Worm (Caenorhabditis elegans) whole organism, L2 larva: ENCODE measurements around the gene Y44A6C.2.

Experiments
- C34F6.9 ChIP-seq: fragments of 150-350 bp; optimal IDR thresholded peaks from 2 replicates; lab custom pipeline; 2014; ENCODE audit warnings: missing biosample characterization, missing genetic modification characterization
- F13H6.1 ChIP-seq: sonication (generic microtip); optimal IDR thresholded peaks from 2 replicates; lab custom pipeline; 2016; ENCODE audit warnings: missing genetic modification characterization, missing compliant biosample characterization
- R02D3.7 ChIP-seq: fragments of 150-350 bp; optimal IDR thresholded peaks from 2 replicates; lab custom pipeline; 2014; ENCODE audit warnings: missing biosample characterization, missing genetic modification characterization
- alr-1 ChIP-seq: fragments of 150-350 bp; optimal IDR thresholded peaks from 2 replicates; lab custom pipeline; 2014; ENCODE audit warnings: missing biosample characterization, missing genetic modification characterization
- aly-2 ChIP-seq: fragments of 150-350 bp; optimal IDR thresholded peaks from 2 replicates; lab custom pipeline; 2014; ENCODE audit warnings: missing biosample characterization, missing genetic modification characterization
- ama-1 ChIP-seq: fragments of 150-350 bp; optimal IDR thresholded peaks from 2 replicates; lab custom pipeline; 2018; ENCODE audit warnings: inconsistent platforms
- blmp-1 ChIP-seq: sonication (generic microtip); optimal IDR thresholded peaks from 2 replicates; lab custom pipeline; 2017; ENCODE audit warnings: missing genetic modification characterization, mild to moderate bottlenecking, missing compliant biosample characterization, antibody characterized with exemption, moderate library complexity; ENCODE audit not compliant: insufficient read depth
- ceh-82 ChIP-seq: fragments of 150-350 bp; optimal IDR thresholded peaks from 2 replicates; lab custom pipeline; 2014; ENCODE audit warnings: missing biosample characterization, missing genetic modification characterization
- crh-2 ChIP-seq: sonication (generic microtip); optimal IDR thresholded peaks from 2 replicates; lab custom pipeline; 2017; ENCODE audit warnings: missing biosample characterization, missing genetic modification characterization
- dmd-4 ChIP-seq: sonication (generic microtip); optimal IDR thresholded peaks from 2 replicates; lab custom pipeline; 2017; ENCODE audit warnings: missing biosample characterization, missing genetic modification characterization
- egl-27 ChIP-seq: sonication (generic microtip); optimal IDR thresholded peaks from 3 replicates; lab custom pipeline; 2017; ENCODE audit warnings: missing biosample characterization, missing genetic modification reagents, missing genetic modification characterization
- elt-1 ChIP-seq: fragments of 150-350 bp; optimal IDR thresholded peaks from 2 replicates; lab custom pipeline; 2014; ENCODE audit warnings: missing biosample characterization, missing genetic modification characterization
- elt-3 ChIP-seq: sonication (generic microtip); optimal IDR thresholded peaks from 2 replicates; lab custom pipeline; 2017; ENCODE audit warnings: missing biosample characterization, missing genetic modification characterization
- fos-1 ChIP-seq: fragments of 150-350 bp; optimal IDR thresholded peaks from 2 replicates; lab custom pipeline; 2014; ENCODE audit warnings: missing biosample characterization, missing genetic modification characterization
- lin-11 ChIP-seq: fragments of 150-350 bp; sonication (generic microtip); optimal IDR thresholded peaks from 2 replicates; lab custom pipeline; 2014; ENCODE audit warnings: missing biosample characterization, missing genetic modification characterization, inconsistent platforms, mixed read lengths
- lin-39 ChIP-seq: fragments of 150-350 bp; optimal IDR thresholded peaks from 2 replicates; lab custom pipeline; 2014; ENCODE audit warnings: missing biosample characterization, missing genetic modification reagents, missing genetic modification characterization
- lsy-2 ChIP-seq, 2 experiments: fragments of 150-350 bp in 1 of 2; sonication (generic microtip) in 1 of 2; optimal IDR thresholded peaks; 2 replicates each; lab custom pipeline; 2014 to 2017; ENCODE audit warnings: missing biosample characterization in 2 of 2, missing genetic modification characterization in 2 of 2
- mab-5 ChIP-seq: fragments of 150-350 bp; optimal IDR thresholded peaks from 2 replicates; lab custom pipeline; 2014; ENCODE audit warnings: missing biosample characterization, missing genetic modification characterization
- mbf-1 ChIP-seq: sonication (generic microtip); optimal IDR thresholded peaks from 2 replicates; lab custom pipeline; 2017; ENCODE audit warnings: missing biosample characterization, missing genetic modification characterization
- mdl-1 ChIP-seq, 2 experiments: fragments of 150-350 bp in 1 of 2; sonication (generic microtip) in 1 of 2; optimal IDR thresholded peaks; 2 replicates each; lab custom pipeline; 2017; ENCODE audit warnings: missing biosample characterization in 2 of 2, missing genetic modification characterization in 2 of 2
- nhr-12 ChIP-seq: fragments of 150-350 bp; optimal IDR thresholded peaks from 2 replicates; lab custom pipeline; 2014; ENCODE audit warnings: missing biosample characterization, missing genetic modification characterization
- nhr-129 ChIP-seq: fragments of 150-350 bp; optimal IDR thresholded peaks from 2 replicates; lab custom pipeline; 2014; ENCODE audit warnings: missing biosample characterization, missing genetic modification characterization
- nhr-21 ChIP-seq: fragments of 150-350 bp; optimal IDR thresholded peaks from 2 replicates; lab custom pipeline; 2014; ENCODE audit warnings: missing biosample characterization, missing genetic modification characterization
- nhr-23 ChIP-seq: fragments of 150-350 bp; optimal IDR thresholded peaks from 2 replicates; lab custom pipeline; 2014; ENCODE audit warnings: missing biosample characterization, missing genetic modification reagents, missing genetic modification characterization
- nhr-25 ChIP-seq: fragments of 150-350 bp; sonication (generic microtip); optimal IDR thresholded peaks from 3 replicates; lab custom pipeline; 2014; ENCODE audit warnings: missing biosample characterization, missing genetic modification characterization
- nhr-6 ChIP-seq: fragments of 150-350 bp; optimal IDR thresholded peaks from 2 replicates; lab custom pipeline; 2014; ENCODE audit warnings: missing biosample characterization, missing genetic modification characterization
- nhr-77 ChIP-seq: fragments of 150-350 bp; optimal IDR thresholded peaks from 2 replicates; lab custom pipeline; 2014; ENCODE audit warnings: missing biosample characterization, missing genetic modification characterization
- peb-1 ChIP-seq: fragments of 150-350 bp; optimal IDR thresholded peaks from 2 replicates; lab custom pipeline; 2014; ENCODE audit warnings: missing biosample characterization, missing genetic modification characterization
- sma-3 ChIP-seq: sonication (generic microtip); optimal IDR thresholded peaks from 2 replicates; lab custom pipeline; 2016; ENCODE audit warnings: missing genetic modification reagents, missing genetic modification characterization, missing compliant biosample characterization
- sma-9 ChIP-seq, 2 experiments: fragments of 150-350 bp in 1 of 2; sonication (generic microtip) in 1 of 2; optimal IDR thresholded peaks; 2 replicates each; lab custom pipeline; 2014 to 2016; ENCODE audit warnings: missing genetic modification characterization in 2 of 2, mild to moderate bottlenecking in 1 of 2, missing biosample characterization in 1 of 2, missing compliant biosample characterization in 1 of 2, missing genetic modification reagents in 1 of 2, moderate library complexity in 1 of 2
- snpc-4 ChIP-seq: fragments of 150-350 bp; optimal IDR thresholded peaks from 2 replicates; lab custom pipeline; 2014; ENCODE audit warnings: missing biosample characterization, missing genetic modification characterization
- unc-39 ChIP-seq: fragments of 150-350 bp; optimal IDR thresholded peaks from 2 replicates; lab custom pipeline; 2014; ENCODE audit warnings: missing biosample characterization, missing genetic modification characterization
- unc-55 ChIP-seq: fragments of 150-350 bp; sonication (generic microtip); optimal IDR thresholded peaks from 3 replicates; lab custom pipeline; 2014; ENCODE audit warnings: missing biosample characterization, missing genetic modification reagents, missing genetic modification characterization
- unc-62 ChIP-seq: fragments of 150-350 bp; optimal IDR thresholded peaks from 2 replicates; lab custom pipeline; 2014; ENCODE audit warnings: missing biosample characterization, missing genetic modification reagents, missing genetic modification characterization
- ztf-1 ChIP-seq: fragments of 200-800 bp; sonication (Bioruptor generic); conservative IDR thresholded peaks from 2 replicates; pipeline ENCODE4 v1.3.6; 2022; ENCODE audit warnings: missing genetic modification characterization, missing compliant biosample characterization
- ztf-4 ChIP-seq: fragments of 150-350 bp; optimal IDR thresholded peaks from 2 replicates; lab custom pipeline; 2014; ENCODE audit warnings: missing biosample characterization, missing genetic modification characterization

Gene Y44A6C.2

ce11 chrV:20758106-20758505 lies 36.1 kb downstream of the Y44A6C.2 start:
- no peak for TF ChIP-seq nhr-23 (tag; lab: Kevin White, UChicago)

DNA sequence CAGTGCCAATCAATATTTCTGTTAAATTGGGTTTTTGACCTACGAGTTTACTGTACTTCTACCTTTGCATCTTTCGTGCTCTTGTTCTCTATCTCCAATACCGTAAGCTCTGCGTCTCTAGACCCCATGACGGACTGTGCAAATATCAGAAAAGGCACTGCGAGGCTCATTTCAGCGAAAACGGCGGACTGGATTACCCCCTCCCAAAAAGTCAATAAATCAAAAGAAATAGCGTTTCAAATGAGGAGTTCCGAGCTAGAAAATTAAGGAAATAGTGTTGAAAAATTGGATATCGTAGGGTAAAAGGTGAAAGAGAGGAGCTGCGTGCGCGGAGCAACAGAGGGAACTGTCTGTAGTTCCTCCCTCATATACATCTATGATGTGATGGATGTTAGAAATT lies 39.7 kb downstream of the Y44A6C.2 start:
- TF ChIP-seq sma-9 (GFP tag; optimal IDR thresholded peaks at IDR 0.05; lab: Kevin White, UChicago) (peak; percentile 17), sma-9 (tag; optimal IDR thresholded peaks at IDR 0.05; lab: Kevin White, UChicago) (no peak), ztf-1 (GFP tag; lab: Robert Waterston, UW) (no peak), nhr-25 (tag; lab: Kevin White, UChicago) (no peak), nhr-77 (no peak), blmp-1 (no peak), nhr-129 (tag; lab: Kevin White, UChicago) (peak; percentile 50), lin-39 (tag; lab: Kevin White, UChicago) (no peak), peb-1 (tag; lab: Kevin White, UChicago) (no peak), F13H6.1 (tag; lab: Kevin White, UChicago) (peak; percentile 75)

DNA sequence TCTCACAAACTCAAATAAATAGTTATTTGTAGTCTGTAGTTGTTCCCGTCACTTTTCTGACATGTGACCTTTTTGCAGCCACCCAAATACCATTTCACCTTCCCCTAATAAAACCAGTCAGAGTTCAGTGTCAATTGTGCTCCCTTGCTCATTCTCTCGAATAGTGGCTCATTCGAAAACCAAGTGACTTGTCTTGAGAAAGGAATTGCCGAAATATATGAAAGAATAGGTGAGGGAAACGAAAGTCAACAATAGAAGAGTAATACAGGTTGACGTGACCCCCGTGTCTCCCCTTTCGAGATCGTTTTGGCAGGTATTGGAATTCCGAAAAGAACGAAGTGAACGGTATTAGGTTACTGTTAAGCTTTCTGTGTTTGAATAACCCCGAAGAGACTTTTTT lies 41.2 kb downstream of the Y44A6C.2 start:
- TF ChIP-seq sma-9 (GFP tag; optimal IDR thresholded peaks at IDR 0.05; lab: Kevin White, UChicago) (peak; percentile 31), sma-9 (tag; optimal IDR thresholded peaks at IDR 0.05; lab: Kevin White, UChicago) (no peak), ama-1 (lab: Kevin White, UChicago) (no peak), unc-62 (GFP tag; lab: Kevin White, UChicago) (no peak), peb-1 (tag; lab: Kevin White, UChicago) (no peak), egl-27 (no peak), crh-2 (tag; lab: Kevin White, UChicago) (no peak), fos-1 (tag; lab: Kevin White, UChicago) (no peak), R02D3.7 (tag; lab: Kevin White, UChicago) (no peak), F13H6.1 (tag; lab: Kevin White, UChicago) (peak; percentile 75), nhr-129 (tag; lab: Kevin White, UChicago) (peak; percentile 67), elt-1 (no peak), mbf-1 (tag; lab: Kevin White, UChicago) (no peak)

- no peak for TF ChIP-seq peb-1 (tag; lab: Kevin White, UChicago)
- TF ChIP-seq ama-1 (lab: Kevin White, UChicago) = no peak
- no peak for TF ChIP-seq lin-11 (tag; lab: Kevin White, UChicago)
- no peak for TF ChIP-seq mab-5
- no peak for TF ChIP-seq egl-27
- TF ChIP-seq unc-39 (tag; lab: Kevin White, UChicago) = no peak
- no peak for TF ChIP-seq ztf-4
- no peak for TF ChIP-seq mbf-1 (tag; lab: Kevin White, UChicago)
- TF ChIP-seq nhr-21 = no peak
- TF ChIP-seq alr-1 (tag; lab: Kevin White, UChicago) = no peak
These were observed 48.0 kb downstream of the Y44A6C.2 start, which contains the start of gene elp-1 for ce11 chrV:20770061-20770460. Gene elp-1 (minus strand): TSS chrV:20770161.

ce11 chrV:20770846-20771245 lies 48.8 kb downstream of the Y44A6C.2 start:
- TF ChIP-seq ceh-82 (tag; lab: Kevin White, UChicago) = no peak
- peak; percentile 85 for TF ChIP-seq fos-1 (tag; lab: Kevin White, UChicago)

- TF ChIP-seq elt-3 (tag; lab: Kevin White, UChicago) (no peak), sma-3 (GFP tag; lab: Kevin White, UChicago) (no peak), ztf-1 (GFP tag; lab: Robert Waterston, UW) (no peak), C34F6.9 (peak; percentile 2), nhr-129 (tag; lab: Kevin White, UChicago) (peak; percentile 27), snpc-4 (tag; lab: Kevin White, UChicago) (no peak), unc-55 (GFP tag; lab: Kevin White, UChicago) (no peak), dmd-4 (tag; lab: Kevin White, UChicago) (no peak), unc-39 (tag; lab: Kevin White, UChicago) (no peak), alr-1 (tag; lab: Kevin White, UChicago) (no peak), elt-1 (no peak), nhr-25 (tag; lab: Kevin White, UChicago) (no peak), nhr-77 (no peak), aly-2 (tag; lab: Kevin White, UChicago) (no peak), nhr-6 (no peak), mbf-1 (tag; lab: Kevin White, UChicago) (no peak), lsy-2 (tag; optimal IDR thresholded peaks at IDR 0.05; lab: Kevin White, UChicago) (peak in 1 of 2 experiments; percentile 2), nhr-12 (tag; lab: Kevin White, UChicago) (no peak), mab-5 (no peak), ztf-4 (no peak), sma-9 (GFP tag; optimal IDR thresholded peaks at IDR 0.05; lab: Kevin White, UChicago) (no peak), sma-9 (tag; optimal IDR thresholded peaks at IDR 0.05; lab: Kevin White, UChicago) (no peak), mdl-1 (tag; optimal IDR thresholded peaks at IDR 0.05; lab: Kevin White, UChicago) (no peak)
- TF ChIP-seq, all 48 proteins: peak for 3
These were observed 49.7 kb downstream of the Y44A6C.2 start for ce11 chrV:20771702-20772101.
